Worm (Caenorhabditis elegans): ENCODE measurements around the gene npp-19.

npp-19 gene

ce11 chrII:10810690-10811089 lies 12.4 kb upstream of the npp-19 start, which contains the start of gene msrp-7:
Gene msrp-7, plus strand, starts transcription at chrII:10810990.
- TF ChIP-seq ztf-28 (GFP tag; IDR thresholded peaks at IDR 0.05) (no peak), B0336.3 (GFP tag; IDR thresholded peaks at IDR 0.05) (no peak), rcor-1 (GFP tag; IDR thresholded peaks at IDR 0.05) (no peak), hmg-1.2 (GFP tag; IDR thresholded peaks at IDR 0.05) (peak; percentile 50), ztf-18 (tag; optimal IDR thresholded peaks at IDR 0.05) (no peak)

ce11 chrII:10808708-10809343 lies 10.5 kb upstream of the npp-19 start, which contains the start of gene R06F6.14:
Gene R06F6.14, plus strand, starts transcription at chrII:10809293.
- no peak for TF ChIP-seq aptf-2 (GFP tag; conservative IDR thresholded peaks at IDR 0.05)
- TF ChIP-seq nhr-179 (tag; optimal IDR thresholded peaks at IDR 0.05): no peak
- TF ChIP-seq lir-1 (GFP tag; conservative IDR thresholded peaks at IDR 0.05): no peak
- no peak for TF ChIP-seq nhr-90 (tag; optimal IDR thresholded peaks at IDR 0.05)
- TF ChIP-seq hmg-20 (GFP tag; IDR thresholded peaks at IDR 0.05): no peak
- TF ChIP-seq rcor-1 (GFP tag; IDR thresholded peaks at IDR 0.05): no peak
- TF ChIP-seq ztf-6 (GFP tag; IDR thresholded peaks at IDR 0.05): no peak
- TF ChIP-seq ama-1 (optimal IDR thresholded peaks at IDR 0.05): no peak
- TF ChIP-seq ama-1 (GFP tag; optimal IDR thresholded peaks at IDR 0.05): no peak
- no peak for TF ChIP-seq sea-2 (GFP tag; IDR thresholded peaks at IDR 0.05)
- no peak for TF ChIP-seq tbx-9 (tag; optimal IDR thresholded peaks at IDR 0.05; ENCODE audit: borderline replicate concordance)
- TF ChIP-seq Y56A3A.18 (GFP tag; IDR thresholded peaks at IDR 0.05): no peak
- TF ChIP-seq snpc-3.4 (tag; optimal IDR thresholded peaks at IDR 0.05): no peak
- TF ChIP-seq egl-18 (GFP tag; IDR thresholded peaks at IDR 0.05): no peak
- no peak for TF ChIP-seq ztf-26 (tag; optimal IDR thresholded peaks at IDR 0.05)
- no peak for TF ChIP-seq hlh-12 (tag; optimal IDR thresholded peaks at IDR 0.05)
- TF ChIP-seq snpc-1.1 (tag; optimal IDR thresholded peaks at IDR 0.05; ENCODE audit: insufficient read depth): no peak
- TF ChIP-seq cebp-1 (GFP tag; IDR thresholded peaks at IDR 0.05): no peak
- no peak for TF ChIP-seq cebp-1 (tag; optimal IDR thresholded peaks at IDR 0.05)

ce11 chrII:10805437-10805836 lies 7.2 kb upstream of the npp-19 start, which contains the start of gene ceh-62:
Gene ceh-62, plus strand, starts transcription at chrII:10805737.
- TF ChIP-seq Y67H2A.10 (GFP tag; conservative IDR thresholded peaks at IDR 0.05) (no peak), sdz-38 (tag; optimal IDR thresholded peaks at IDR 0.05) (no peak), snpc-1.1 (tag; optimal IDR thresholded peaks at IDR 0.05; ENCODE audit: insufficient read depth) (no peak), chd-7 (tag; optimal IDR thresholded peaks at IDR 0.05) (no peak)

- TF ChIP-seq xnd-1 (tag; optimal IDR thresholded peaks at IDR 0.05) (no peak), attf-6 (GFP tag; IDR thresholded peaks at IDR 0.05) (no peak), ztf-26 (tag; optimal IDR thresholded peaks at IDR 0.05) (no peak), attf-5 (GFP tag; optimal IDR thresholded peaks at IDR 0.05) (no peak), akir-1 (GFP tag; optimal IDR thresholded peaks at IDR 0.05) (no peak), mxl-1 (tag; optimal IDR thresholded peaks at IDR 0.05) (no peak), F52B5.7 (tag; optimal IDR thresholded peaks at IDR 0.05) (no peak), F10E7.11 (tag; optimal IDR thresholded peaks at IDR 0.05) (no peak), bed-1 (GFP tag; IDR thresholded peaks at IDR 0.05) (no peak), lsy-27 (tag; optimal IDR thresholded peaks at IDR 0.05; ENCODE audit: borderline replicate concordance, insufficient read depth) (no peak), hlh-12 (tag; optimal IDR thresholded peaks at IDR 0.05) (no peak), snpc-3.4 (tag; optimal IDR thresholded peaks at IDR 0.05) (no peak), zim-3 (tag; optimal IDR thresholded peaks at IDR 0.05) (no peak), ccch-3 (GFP tag; optimal IDR thresholded peaks at IDR 0.05) (no peak), tbp1 (GFP tag; optimal IDR thresholded peaks at IDR 0.05) (no peak), egl-18 (GFP tag; IDR thresholded peaks at IDR 0.05) (no peak), B0035.1 (tag; optimal IDR thresholded peaks at IDR 0.05) (no peak), lin-35 (GFP tag; optimal IDR thresholded peaks at IDR 0.05) (no peak), let-607 (tag; optimal IDR thresholded peaks at IDR 0.05) (no peak), F37B4.10 (GFP tag; IDR thresholded peaks at IDR 0.05) (no peak)
Measured at ce11 chrII:10804907-10805306, 6.6 kb upstream of the npp-19 start.

Data from whole organism, young adult.